Fruit fly (Drosophila melanogaster): ENCODE results near the gene dpy.

dm6 chr2L:4440881-4441737, 173.0 kb downstream of the dpy start, which contains the start of gene CG15431:
- TF ChIP-seq CG6854 (GFP tag; optimal IDR thresholded peaks at IDR 0.05) (no peak), topi (GFP tag; optimal IDR thresholded peaks at IDR 0.05) (no peak), Lpt (GFP tag; optimal IDR thresholded peaks at IDR 0.05) (no peak), CG8319 (GFP tag; optimal IDR thresholded peaks at IDR 0.05) (no peak), CG34406 (GFP tag; optimal IDR thresholded peaks at IDR 0.05) (no peak), achi (GFP tag; optimal IDR thresholded peaks at IDR 0.05) (no peak), CG4318 (GFP tag; optimal IDR thresholded peaks at IDR 0.05) (no peak), fd59A (GFP tag; optimal IDR thresholded peaks at IDR 0.05) (no peak), CG31627 (GFP tag; optimal IDR thresholded peaks at IDR 0.05) (no peak), Hr39 (GFP tag; optimal IDR thresholded peaks at IDR 0.05) (no peak), Sox102F (GFP tag; optimal IDR thresholded peaks at IDR 0.05) (no peak), CG10631 (GFP tag; optimal IDR thresholded peaks at IDR 0.05) (no peak)

Measured in whole organism, prepupa.